Worm (Caenorhabditis elegans) whole organism, dauer: ENCODE results near the gene mvk-1.

Experiments
- unc-62 ChIP-seq: sonication (generic microtip); optimal IDR thresholded peaks from 2 replicates; lab custom pipeline; 2017; ENCODE audit warnings: missing biosample characterization, missing genetic modification reagents, missing genetic modification characterization

mvk-1 gene

DNA sequence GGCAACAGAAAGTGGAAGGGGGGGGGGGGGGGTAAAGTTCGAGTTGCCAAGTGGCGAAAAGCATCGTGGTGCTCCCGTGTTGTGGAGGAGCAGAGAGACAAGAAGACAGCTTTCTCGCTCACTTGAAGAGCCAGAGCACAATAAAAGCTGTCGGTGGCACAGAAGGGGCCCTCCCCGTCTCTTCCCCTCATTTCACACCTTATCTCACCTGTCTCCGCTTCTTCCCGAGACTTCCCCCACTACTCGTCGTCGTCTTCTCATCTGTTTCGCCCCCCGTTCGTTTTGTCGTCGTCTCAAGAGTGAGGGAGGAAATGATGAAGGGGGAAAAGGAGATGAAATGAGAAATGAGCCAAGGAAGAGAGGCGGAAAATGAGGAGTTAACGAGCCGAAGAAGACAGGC, 2.4 kb upstream of the mvk-1 start:
- TF ChIP-seq unc-62 (GFP tag; lab: Kevin White, UChicago): no peak

ce11 chrIII:6137431-6137830, 1.4 kb upstream of the mvk-1 start:
- TF ChIP-seq unc-62 (GFP tag; lab: Kevin White, UChicago): no peak

DNA sequence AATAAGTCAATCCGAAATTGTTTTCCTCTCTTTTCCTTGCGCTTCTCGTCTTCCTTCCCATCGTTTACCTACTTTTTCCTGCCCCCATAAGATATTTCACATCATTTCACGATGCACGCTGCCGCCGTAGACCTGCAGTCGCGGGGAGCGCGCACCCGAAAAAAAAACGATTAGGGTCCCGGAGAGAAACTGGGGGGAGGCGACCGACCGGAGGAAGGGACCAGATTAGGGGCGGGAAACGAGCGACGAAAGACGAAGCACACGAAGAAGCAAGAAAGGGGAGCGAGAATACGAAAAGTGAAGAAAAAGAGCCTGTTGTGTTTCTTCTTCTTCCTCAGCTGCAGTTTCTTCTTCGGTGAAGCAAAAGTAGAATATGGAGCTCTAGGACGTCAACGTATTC, 867 bp downstream of the mvk-1 start:
- no peak for TF ChIP-seq unc-62 (GFP tag; lab: Kevin White, UChicago)

DNA sequence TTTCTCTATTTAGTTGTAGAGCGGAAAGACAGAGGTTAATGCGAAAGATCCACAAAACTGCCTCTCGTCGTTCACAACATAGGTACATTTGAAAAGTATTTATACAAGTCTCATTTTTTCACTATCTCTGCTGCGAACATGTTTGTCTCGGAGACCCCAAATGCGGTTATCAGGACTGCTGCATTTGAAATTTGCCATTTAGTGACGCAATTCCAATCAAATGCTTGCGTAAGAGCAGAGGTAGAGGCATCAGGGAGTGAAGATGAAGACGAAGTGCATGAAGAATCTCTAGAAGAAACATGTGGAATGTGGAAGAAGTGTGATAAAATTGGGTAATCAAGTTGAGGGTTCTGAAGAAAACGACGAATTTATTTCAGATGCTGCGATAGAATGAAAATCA, 2.0 kb downstream of the mvk-1 start:
- no peak for TF ChIP-seq unc-62 (GFP tag; lab: Kevin White, UChicago)

ce11 chrIII:6132068-6132467, 4.0 kb downstream of the mvk-1 start:
- TF ChIP-seq unc-62 (GFP tag; lab: Kevin White, UChicago): no peak

DNA sequence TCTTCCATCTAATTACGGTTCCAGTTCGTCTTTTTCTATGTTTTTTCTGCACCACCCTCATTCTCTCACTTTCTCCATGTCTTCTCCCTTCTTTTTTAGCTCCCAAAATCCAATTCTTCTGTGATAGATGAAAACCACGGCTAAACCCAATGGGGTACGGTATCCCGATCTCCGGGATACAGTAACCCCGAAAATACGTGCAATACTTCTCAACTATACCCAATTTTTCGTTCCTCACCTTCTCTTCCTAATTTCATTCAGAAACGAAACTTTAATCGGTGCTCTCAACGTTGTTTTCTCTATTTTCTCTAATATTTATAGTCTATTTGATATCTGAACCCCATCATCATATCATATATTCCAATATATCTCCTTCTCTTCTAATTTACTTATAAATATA, 12.4 kb downstream of the mvk-1 start:
- TF ChIP-seq unc-62 (GFP tag; lab: Kevin White, UChicago): no peak

DNA sequence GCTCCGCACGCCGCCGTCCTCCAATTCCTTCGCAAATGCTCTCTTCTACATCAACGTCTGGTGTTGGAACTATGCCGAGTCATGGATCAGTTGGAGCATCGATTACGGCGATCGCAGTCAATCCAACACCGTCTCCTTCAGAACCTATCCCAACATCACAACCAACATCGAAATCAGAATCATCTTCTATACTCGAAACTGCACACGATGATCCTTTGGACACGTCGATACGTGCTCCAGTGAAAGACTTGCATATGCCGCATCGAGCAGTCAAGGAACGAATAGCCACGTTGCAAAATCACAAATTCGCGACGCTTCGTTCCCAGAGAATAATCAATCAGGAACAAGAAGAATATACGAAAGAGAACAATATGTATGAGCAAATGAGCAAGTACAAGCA, 15.1 kb downstream of the mvk-1 start:
- no peak for TF ChIP-seq unc-62 (GFP tag; lab: Kevin White, UChicago)

DNA sequence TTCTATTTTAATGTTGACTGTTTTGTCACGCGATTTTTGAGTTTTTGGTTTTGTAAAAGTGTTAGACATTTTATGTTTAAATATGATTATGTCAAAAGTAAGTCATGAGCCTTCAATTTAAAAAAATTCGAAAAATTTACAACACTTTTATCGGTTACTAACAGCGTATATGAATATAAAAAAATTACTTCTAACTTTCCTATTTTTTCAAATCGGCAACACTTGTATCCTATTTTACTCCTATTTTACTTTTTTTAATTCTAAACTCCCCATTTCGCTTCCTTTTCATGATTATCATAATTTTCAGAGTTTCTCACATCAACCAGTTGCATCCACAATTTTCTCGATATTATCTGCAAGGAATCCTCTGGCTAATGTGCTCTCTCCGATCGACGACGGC, 17.8 kb downstream of the mvk-1 start, which contains the start of gene kin-18:
Gene kin-18 (plus strand): TSS at position 301 of the 400 bp plus-strand sequence.
- no peak for TF ChIP-seq unc-62 (GFP tag; lab: Kevin White, UChicago)

DNA sequence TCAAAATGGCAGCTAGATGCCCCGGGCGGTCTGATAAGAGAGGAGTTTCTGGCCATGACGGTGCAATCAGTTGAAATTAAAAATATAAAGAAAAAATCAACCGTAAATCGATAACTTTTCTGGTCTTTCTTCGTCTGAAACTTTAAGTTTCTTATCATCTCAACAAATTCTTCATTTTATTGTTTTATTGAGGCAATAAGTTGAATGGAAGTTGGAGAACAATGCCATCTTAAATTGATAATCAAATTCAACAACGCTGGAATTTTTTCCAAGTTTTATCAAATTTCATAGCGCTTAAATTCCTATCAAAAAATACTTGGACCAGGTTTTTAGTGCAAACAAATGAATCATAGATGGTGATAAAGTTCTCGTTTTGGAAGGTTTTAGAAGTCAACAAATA, 19.1 kb downstream of the mvk-1 start:
- no peak for TF ChIP-seq unc-62 (GFP tag; lab: Kevin White, UChicago)

DNA sequence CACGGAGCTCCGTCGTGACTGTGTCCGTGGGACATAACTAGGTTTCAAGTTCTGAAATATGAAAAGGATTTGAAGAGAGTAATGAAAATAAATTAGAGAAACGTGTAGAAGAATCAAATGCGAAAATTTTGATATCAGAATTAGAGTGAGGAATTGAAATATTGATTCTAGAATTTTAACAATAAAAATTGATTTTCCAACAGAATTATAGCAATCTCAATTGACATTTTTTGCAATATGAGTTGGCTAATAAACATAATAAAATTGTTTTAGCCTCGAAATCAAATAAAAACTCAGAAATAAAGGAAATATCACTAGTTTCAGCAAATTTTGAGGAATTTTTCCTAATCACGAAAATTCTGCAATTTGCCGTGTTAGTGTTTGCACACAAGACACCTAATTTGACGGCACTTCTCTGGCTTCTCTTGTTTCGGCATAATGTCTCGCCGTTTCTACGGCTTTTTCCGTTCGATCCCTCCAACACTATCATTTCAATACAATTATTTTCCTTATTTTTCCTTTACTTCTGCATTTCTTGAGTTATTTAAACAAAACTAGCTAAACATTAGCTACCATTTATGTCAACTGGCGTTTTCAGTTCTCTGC, 19.7 kb downstream of the mvk-1 start, which contains the start of gene nmt-1:
Gene nmt-1 (minus strand): TSS at position 51 of the 606 bp plus-strand sequence.
- TF ChIP-seq unc-62 (GFP tag; lab: Kevin White, UChicago): no peak

- no peak for TF ChIP-seq unc-62 (GFP tag; lab: Kevin White, UChicago)
These were observed 25.9 kb downstream of the mvk-1 start for ce11 chrIII:6110187-6110586.

ce11 chrIII:6105897-6106296, 30.2 kb downstream of the mvk-1 start:
- no peak for TF ChIP-seq unc-62 (GFP tag; lab: Kevin White, UChicago)

DNA sequence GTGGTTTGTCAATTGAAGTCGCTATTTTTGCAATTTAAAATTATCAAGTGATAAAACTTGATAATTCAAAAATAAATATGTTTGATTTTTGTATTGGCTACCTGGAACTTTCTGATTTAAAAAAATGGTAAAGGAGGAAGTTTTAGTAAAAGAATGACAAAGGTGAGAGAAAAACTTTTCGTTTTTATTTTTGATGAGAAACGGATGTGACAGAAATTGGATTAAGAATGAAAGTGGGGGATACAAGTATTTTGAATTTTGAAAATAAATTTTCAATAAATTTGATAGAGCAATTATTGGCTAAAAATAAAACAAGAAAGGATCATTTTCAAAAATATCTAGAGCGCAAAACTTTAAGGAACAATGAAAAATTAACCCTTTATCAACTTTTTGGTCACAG, 33.3 kb downstream of the mvk-1 start, which contains the start of gene C05D10.4:
Gene C05D10.4 (minus strand): TSS at position 101 of the 400 bp plus-strand sequence.
- TF ChIP-seq unc-62 (GFP tag; lab: Kevin White, UChicago): no peak

DNA sequence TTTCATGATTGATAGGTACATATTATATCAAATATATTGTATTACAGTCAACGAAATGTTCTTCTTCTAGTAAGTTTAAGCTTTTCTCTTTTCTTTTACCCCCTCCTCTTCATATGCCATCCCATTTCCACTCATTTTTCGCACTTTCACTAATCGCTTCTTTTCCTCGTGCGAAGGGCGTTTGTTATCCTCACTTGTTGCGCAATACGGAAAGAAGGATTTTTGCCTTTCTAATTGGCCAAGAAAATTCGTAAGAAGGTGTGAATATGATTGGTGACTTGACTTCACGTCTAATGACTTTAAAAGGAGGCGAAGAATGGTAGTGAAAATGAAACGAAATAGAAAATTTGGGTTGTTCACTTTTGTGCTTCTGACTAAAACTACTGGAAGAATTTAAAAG, 40.4 kb downstream of the mvk-1 start:
- no peak for TF ChIP-seq unc-62 (GFP tag; lab: Kevin White, UChicago)

DNA sequence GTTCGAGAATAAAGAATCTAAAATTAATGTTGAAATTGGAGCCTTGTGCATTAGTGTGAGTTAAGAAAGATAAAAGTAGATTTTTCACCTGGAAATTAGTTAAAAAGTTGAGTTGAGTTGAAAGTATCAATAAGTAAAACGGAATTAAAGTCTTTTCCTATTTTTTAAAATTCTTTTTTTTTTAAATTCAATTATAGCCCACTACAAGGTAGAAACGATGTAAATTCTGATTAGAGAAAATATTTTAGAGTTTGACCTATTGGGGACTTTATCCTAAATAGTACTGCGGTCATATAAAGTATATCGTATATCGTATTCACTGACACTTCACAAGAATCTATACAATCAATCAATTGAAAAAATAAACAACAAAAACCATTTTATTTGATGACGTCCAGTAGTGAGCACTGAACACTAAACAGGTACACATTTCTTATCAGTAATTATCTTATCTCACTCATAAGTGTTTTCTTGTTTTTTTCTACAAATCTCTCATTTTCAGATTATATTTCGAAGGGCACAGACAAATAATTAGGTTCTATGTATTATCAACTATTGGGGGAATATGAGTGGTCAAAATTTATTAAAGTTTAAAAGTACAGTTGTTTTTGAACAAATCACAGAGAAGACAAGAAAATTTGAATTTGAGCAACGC, 48.2 kb downstream of the mvk-1 start, which contains the start of gene wht-1:
Gene wht-1 (minus strand): TSS at position 51 of the 655 bp plus-strand sequence.
- TF ChIP-seq unc-62 (GFP tag; lab: Kevin White, UChicago): no peak

ce11 chrIII:6085311-6085710, 50.8 kb downstream of the mvk-1 start:
- TF ChIP-seq unc-62 (GFP tag; lab: Kevin White, UChicago): no peak

DNA sequence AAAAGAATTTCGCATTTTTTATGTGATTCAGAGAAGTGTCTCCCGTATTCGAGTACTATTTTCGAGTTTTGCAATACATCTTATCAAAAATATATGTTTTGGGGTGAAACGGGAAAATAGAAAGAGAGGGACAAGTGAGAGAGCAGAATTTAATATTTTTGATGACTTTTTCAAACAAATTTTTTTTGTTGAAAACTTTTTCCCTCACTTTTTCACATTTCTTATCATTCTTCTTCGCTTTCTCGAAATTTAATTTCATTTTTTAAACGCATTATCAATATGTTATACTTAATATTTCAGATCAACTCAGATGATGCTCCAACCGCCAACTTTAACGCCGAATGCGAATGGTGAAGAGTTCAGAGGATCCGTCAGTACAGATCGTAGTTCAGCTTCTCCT, 55.8 kb downstream of the mvk-1 start, which contains the start of gene attf-4:
Gene attf-4 (plus strand): TSS at position 301 of the 400 bp plus-strand sequence.
- TF ChIP-seq unc-62 (GFP tag; lab: Kevin White, UChicago): no peak
